Worm (Caenorhabditis elegans): Measurements from ENCODE around the gene csn-6.

Gene csn-6

ce11 chrIV:13318773-13319172, 18.1 kb downstream of the csn-6 start:
- TF ChIP-seq ceh-36 (tag; optimal IDR thresholded peaks at IDR 0.05): no peak
- no peak for TF ChIP-seq B0310.2 (tag; optimal IDR thresholded peaks at IDR 0.05)
- TF ChIP-seq ama-1 (optimal IDR thresholded peaks at IDR 0.05): no peak
- no peak for TF ChIP-seq tra-4 (tag; optimal IDR thresholded peaks at IDR 0.05)
- TF ChIP-seq hmg-4 (GFP tag; optimal IDR thresholded peaks at IDR 0.05): no peak
- TF ChIP-seq flt-1 (GFP tag; IDR thresholded peaks at IDR 0.05): no peak
- no peak for TF ChIP-seq F13C5.2 (tag; optimal IDR thresholded peaks at IDR 0.05)
- TF ChIP-seq tbx-11 (GFP tag; IDR thresholded peaks at IDR 0.05): no peak
- TF ChIP-seq aly-1 (tag; optimal IDR thresholded peaks at IDR 0.05): no peak
- TF ChIP-seq scrt-1 (GFP tag; IDR thresholded peaks at IDR 0.05): no peak
- TF ChIP-seq sea-1 (GFP tag; conservative IDR thresholded peaks at IDR 0.05): no peak
- TF ChIP-seq ceh-13 (GFP tag; optimal IDR thresholded peaks at IDR 0.05): no peak
- no peak for TF ChIP-seq pes-1 (GFP tag; IDR thresholded peaks at IDR 0.05)
- no peak for TF ChIP-seq ets-7 (tag; optimal IDR thresholded peaks at IDR 0.05)
- TF ChIP-seq hnd-1 (tag; optimal IDR thresholded peaks at IDR 0.05): no peak
- TF ChIP-seq tbx-37 (GFP tag; conservative IDR thresholded peaks at IDR 0.05): no peak
- no peak for TF ChIP-seq hmbx-1 (tag; optimal IDR thresholded peaks at IDR 0.05)

ce11 chrIV:13319886-13320650, 19.4 kb downstream of the csn-6 start:
- TF ChIP-seq scrt-1 (GFP tag; IDR thresholded peaks at IDR 0.05) (no peak), ceh-13 (GFP tag; optimal IDR thresholded peaks at IDR 0.05) (no peak), hmg-4 (GFP tag; optimal IDR thresholded peaks at IDR 0.05) (no peak), flt-1 (GFP tag; IDR thresholded peaks at IDR 0.05) (no peak), F13C5.2 (tag; optimal IDR thresholded peaks at IDR 0.05) (no peak), pes-1 (GFP tag; IDR thresholded peaks at IDR 0.05) (no peak), aly-1 (tag; optimal IDR thresholded peaks at IDR 0.05) (no peak), ceh-36 (tag; optimal IDR thresholded peaks at IDR 0.05) (no peak), ama-1 (optimal IDR thresholded peaks at IDR 0.05) (no peak), B0310.2 (tag; optimal IDR thresholded peaks at IDR 0.05) (no peak), ets-7 (tag; optimal IDR thresholded peaks at IDR 0.05) (no peak), hnd-1 (tag; optimal IDR thresholded peaks at IDR 0.05) (no peak), tra-4 (tag; optimal IDR thresholded peaks at IDR 0.05) (no peak), tbx-37 (GFP tag; conservative IDR thresholded peaks at IDR 0.05) (no peak), hmbx-1 (tag; optimal IDR thresholded peaks at IDR 0.05) (no peak)

- no peak for TF ChIP-seq ama-1 (optimal IDR thresholded peaks at IDR 0.05)
- no peak for TF ChIP-seq aly-1 (tag; optimal IDR thresholded peaks at IDR 0.05)
- TF ChIP-seq pes-1 (GFP tag; IDR thresholded peaks at IDR 0.05): no peak
- TF ChIP-seq flt-1 (GFP tag; IDR thresholded peaks at IDR 0.05): no peak
Observed at ce11 chrIV:13322429-13322828, 21.8 kb downstream of the csn-6 start.

- TF ChIP-seq hnd-1 (tag; optimal IDR thresholded peaks at IDR 0.05): no peak
- no peak for TF ChIP-seq ama-1 (optimal IDR thresholded peaks at IDR 0.05)
- TF ChIP-seq B0310.2 (tag; optimal IDR thresholded peaks at IDR 0.05): no peak
- no peak for TF ChIP-seq F13C5.2 (tag; optimal IDR thresholded peaks at IDR 0.05)
- TF ChIP-seq tbx-37 (GFP tag; conservative IDR thresholded peaks at IDR 0.05): no peak
- no peak for TF ChIP-seq ets-7 (tag; optimal IDR thresholded peaks at IDR 0.05)
- TF ChIP-seq ceh-36 (tag; optimal IDR thresholded peaks at IDR 0.05): no peak
- TF ChIP-seq hmbx-1 (tag; optimal IDR thresholded peaks at IDR 0.05): no peak
- TF ChIP-seq scrt-1 (GFP tag; IDR thresholded peaks at IDR 0.05): no peak
- TF ChIP-seq pes-1 (GFP tag; IDR thresholded peaks at IDR 0.05): no peak
- no peak for TF ChIP-seq tra-4 (tag; optimal IDR thresholded peaks at IDR 0.05)
Observed at ce11 chrIV:13323823-13324359, 23.3 kb downstream of the csn-6 start, which contains the start of gene fat-2. fat-2 (plus strand) TSS chrIV:13323873.

- TF ChIP-seq scrt-1 (GFP tag; IDR thresholded peaks at IDR 0.05) (no peak), flt-1 (GFP tag; IDR thresholded peaks at IDR 0.05) (no peak), F13C5.2 (tag; optimal IDR thresholded peaks at IDR 0.05) (no peak), B0310.2 (tag; optimal IDR thresholded peaks at IDR 0.05) (no peak)
Observed at ce11 chrIV:13327064-13327463, 26.4 kb downstream of the csn-6 start.

- TF ChIP-seq flt-1 (GFP tag; IDR thresholded peaks at IDR 0.05) (no peak), tbx-37 (GFP tag; conservative IDR thresholded peaks at IDR 0.05) (no peak), ceh-36 (tag; optimal IDR thresholded peaks at IDR 0.05) (no peak), hmg-4 (GFP tag; optimal IDR thresholded peaks at IDR 0.05) (no peak), hmbx-1 (tag; optimal IDR thresholded peaks at IDR 0.05) (no peak), ets-7 (tag; optimal IDR thresholded peaks at IDR 0.05) (no peak), sea-1 (GFP tag; conservative IDR thresholded peaks at IDR 0.05) (no peak), aly-1 (tag; optimal IDR thresholded peaks at IDR 0.05) (no peak), ceh-13 (GFP tag; optimal IDR thresholded peaks at IDR 0.05) (no peak), hnd-1 (tag; optimal IDR thresholded peaks at IDR 0.05) (no peak), F13C5.2 (tag; optimal IDR thresholded peaks at IDR 0.05) (no peak), ama-1 (optimal IDR thresholded peaks at IDR 0.05) (no peak), tra-4 (tag; optimal IDR thresholded peaks at IDR 0.05) (no peak), B0310.2 (tag; optimal IDR thresholded peaks at IDR 0.05) (no peak), pes-1 (GFP tag; IDR thresholded peaks at IDR 0.05) (no peak), scrt-1 (GFP tag; IDR thresholded peaks at IDR 0.05) (no peak)
Observed at ce11 chrIV:13328059-13328458, 27.4 kb downstream of the csn-6 start, which contains the start of gene far-6. far-6 (plus strand) TSS chrIV:13328359.

ce11 chrIV:13330547-13330946, 29.9 kb downstream of the csn-6 start:
- TF ChIP-seq ets-7 (tag; optimal IDR thresholded peaks at IDR 0.05): no peak
- no peak for TF ChIP-seq aly-1 (tag; optimal IDR thresholded peaks at IDR 0.05)
- no peak for TF ChIP-seq flt-1 (GFP tag; IDR thresholded peaks at IDR 0.05)
- TF ChIP-seq hmbx-1 (tag; optimal IDR thresholded peaks at IDR 0.05): no peak
- TF ChIP-seq tbx-37 (GFP tag; conservative IDR thresholded peaks at IDR 0.05): no peak
- TF ChIP-seq pes-1 (GFP tag; IDR thresholded peaks at IDR 0.05): no peak
- no peak for TF ChIP-seq F13C5.2 (tag; optimal IDR thresholded peaks at IDR 0.05)
- no peak for TF ChIP-seq hmg-4 (GFP tag; optimal IDR thresholded peaks at IDR 0.05)
- no peak for TF ChIP-seq tbx-11 (GFP tag; IDR thresholded peaks at IDR 0.05)
- no peak for TF ChIP-seq scrt-1 (GFP tag; IDR thresholded peaks at IDR 0.05)
- no peak for TF ChIP-seq sea-1 (GFP tag; conservative IDR thresholded peaks at IDR 0.05)
- no peak for TF ChIP-seq ceh-13 (GFP tag; optimal IDR thresholded peaks at IDR 0.05)
- no peak for TF ChIP-seq ceh-36 (tag; optimal IDR thresholded peaks at IDR 0.05)
- no peak for TF ChIP-seq ama-1 (optimal IDR thresholded peaks at IDR 0.05)
- TF ChIP-seq B0310.2 (tag; optimal IDR thresholded peaks at IDR 0.05): no peak
- no peak for TF ChIP-seq hnd-1 (tag; optimal IDR thresholded peaks at IDR 0.05)
- no peak for TF ChIP-seq tra-4 (tag; optimal IDR thresholded peaks at IDR 0.05)
